Worm (Caenorhabditis elegans) whole organism, L4/young adult: ENCODE results near the gene T28D9.16.

Source experiments
- W03F9.2 ChIP-seq: fragments of 150-350 bp; optimal IDR thresholded peaks from 2 replicates; lab custom pipeline; 2014; ENCODE audit warnings: missing biosample characterization, missing genetic modification characterization
- dao-5 ChIP-seq: sonication (generic microtip); optimal IDR thresholded peaks from 2 replicates; lab custom pipeline; 2016; ENCODE audit warnings: missing genotype, missing genetic modification characterization, moderate library complexity, missing compliant biosample characterization

DNA sequence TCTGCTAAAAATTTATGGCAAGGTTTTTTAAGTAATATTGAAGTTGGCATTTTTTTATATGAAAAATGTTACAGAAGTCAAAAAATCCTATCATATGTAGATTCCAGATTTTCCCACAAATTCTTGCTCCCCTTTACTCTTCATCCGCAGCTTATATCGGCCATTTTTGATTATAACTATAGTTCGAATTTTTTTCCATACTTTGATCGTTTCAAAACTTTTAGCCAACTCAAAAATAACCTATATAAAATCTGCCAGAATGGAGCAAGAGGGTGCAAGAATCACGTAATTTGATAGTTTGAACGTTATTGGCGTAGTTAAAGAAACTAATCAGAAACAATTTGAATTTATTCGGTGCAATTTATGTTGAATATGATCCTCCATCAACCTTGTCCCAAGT, 48.5 kb downstream of the T28D9.16 start:
- TF ChIP-seq dao-5 (no peak), W03F9.2 (tag; lab: Kevin White, UChicago) (no peak)
